Fruit fly (Drosophila melanogaster): ENCODE data around the gene GCC185.

GCC185 gene

DNA sequence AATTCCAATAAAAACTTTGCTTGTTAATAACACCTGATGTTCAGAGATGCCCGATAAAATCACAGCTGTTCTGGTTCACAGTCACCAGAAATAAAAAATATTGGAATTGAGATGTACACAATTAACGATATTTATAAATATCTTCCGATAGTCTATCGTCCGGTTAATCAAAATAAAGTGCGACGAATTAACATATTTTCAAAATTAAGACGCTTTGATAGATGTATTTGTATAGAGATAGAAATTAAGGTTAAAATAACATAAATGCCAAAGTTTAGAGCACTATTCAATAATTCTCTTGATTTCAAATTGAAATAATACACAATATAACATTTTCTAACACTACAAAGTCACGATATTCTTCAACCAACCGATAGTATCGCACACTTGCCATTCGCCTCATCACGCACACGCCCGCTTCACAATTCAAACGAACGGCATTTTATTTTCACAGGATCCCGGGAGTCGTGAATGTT is 47.8 kb upstream of the GCC185 start, which contains the start of the genes CG3281 and aurA (continued):
- peak; percentile 95 for TF ChIP-seq row (GFP tag; IDR thresholded peaks at IDR 0.05)
- no peak for TF ChIP-seq CG10431 (GFP tag; optimal IDR thresholded peaks at IDR 0.05)
- TF ChIP-seq Chrac-16 (GFP tag; optimal IDR thresholded peaks at IDR 0.05): peak; percentile 83
- TF ChIP-seq Dref (GFP tag; IDR thresholded peaks at IDR 0.05): peak; percentile 47
- TF ChIP-seq Blimp-1 (GFP tag; optimal IDR thresholded peaks at IDR 0.05): no peak
- peak; percentile 60 for TF ChIP-seq CG13123 (GFP tag; optimal IDR thresholded peaks at IDR 0.05)
- peak; percentile 59; the same call in 1 of the 3 replicates for TF ChIP-seq CG7357 (GFP tag; IDR thresholded peaks at IDR 0.05)
- no peak for TF ChIP-seq onecut (GFP tag; IDR thresholded peaks at IDR 0.05)
- TF ChIP-seq Opbp (GFP tag; IDR thresholded peaks at IDR 0.05; ENCODE audit: partially characterized antibody): peak; percentile 92
- peak; percentile 7 for TF ChIP-seq MTF-1 (GFP tag; optimal IDR thresholded peaks at IDR 0.05; ENCODE audit: borderline replicate concordance)
- no peak for TF ChIP-seq ro (GFP tag; IDR thresholded peaks at IDR 0.05)
- TF ChIP-seq CG11560 (tag; IDR thresholded peaks at IDR 0.05): peak; percentile 27; the same call in 1 of the 3 replicates
- peak; percentile 36 for TF ChIP-seq Mes4 (GFP tag; optimal IDR thresholded peaks at IDR 0.05)
- TF ChIP-seq ftz-f1 (GFP tag; optimal IDR thresholded peaks at IDR 0.05): no peak
- no peak for TF ChIP-seq fd64A (GFP tag; optimal IDR thresholded peaks at IDR 0.05)
- TF ChIP-seq h (optimal IDR thresholded peaks at IDR 0.05): no peak
- no peak for TF ChIP-seq zf30C (GFP tag; optimal IDR thresholded peaks at IDR 0.05)
- no peak for TF ChIP-seq NK7.1 (GFP tag; optimal IDR thresholded peaks at IDR 0.05)
- TF ChIP-seq gt (GFP tag; IDR thresholded peaks at IDR 0.05): no peak
- peak in 1 of 2 experiments; percentile 33 for TF ChIP-seq insv (GFP tag; optimal IDR thresholded peaks at IDR 0.05)
- TF ChIP-seq da (GFP tag; optimal IDR thresholded peaks at IDR 0.05): no peak
- peak; percentile 86 for TF ChIP-seq CG8290 (GFP tag; optimal IDR thresholded peaks at IDR 0.05)
- peak; percentile 50 to 72 for TF ChIP-seq CG8290 (tag; optimal IDR thresholded peaks at IDR 0.05)
- no peak for TF ChIP-seq Doc2 (GFP tag; IDR thresholded peaks at IDR 0.05)
- TF ChIP-seq NFAT (GFP tag; IDR thresholded peaks at IDR 0.05): peak; percentile 4; the same call in 1 of the 2 replicates
- peak; percentile 50 for TF ChIP-seq her (GFP tag; optimal IDR thresholded peaks at IDR 0.05)
- TF ChIP-seq stc (GFP tag; IDR thresholded peaks at IDR 0.05): no peak
- peak; percentile 87 for TF ChIP-seq CG17361 (GFP tag; IDR thresholded peaks at IDR 0.05)
- peak; percentile 39 for TF ChIP-seq Vsx1 (GFP tag; optimal IDR thresholded peaks at IDR 0.05)
- TF ChIP-seq CG11093 (GFP tag; IDR thresholded peaks at IDR 0.05): no peak
- TF ChIP-seq CG12155 (GFP tag; optimal IDR thresholded peaks at IDR 0.05): peak; percentile 76
- TF ChIP-seq prd (optimal IDR thresholded peaks at IDR 0.05): no peak
- peak; percentile 74 for TF ChIP-seq prd (GFP tag; IDR thresholded peaks at IDR 0.05)
- no peak for TF ChIP-seq gsb (GFP tag; IDR thresholded peaks at IDR 0.05)
- TF ChIP-seq CG2678 (tag; optimal IDR thresholded peaks at IDR 0.05): peak; percentile 76
- no peak; the same call in 1 of the 3 replicates for TF ChIP-seq CG34422 (GFP tag; IDR thresholded peaks at IDR 0.05)
- TF ChIP-seq Hand (GFP tag; optimal IDR thresholded peaks at IDR 0.05): no peak
- peak; percentile 84 for TF ChIP-seq CG42726 (GFP tag; IDR thresholded peaks at IDR 0.05; ENCODE audit: partially characterized antibody)
- TF ChIP-seq CG5180 (GFP tag; optimal IDR thresholded peaks at IDR 0.05): no peak
- TF ChIP-seq dm (GFP tag; optimal IDR thresholded peaks at IDR 0.05): peak; percentile 49
- TF ChIP-seq B-H2 (GFP tag; optimal IDR thresholded peaks at IDR 0.05): peak; percentile 58
- TF ChIP-seq danr (GFP tag; IDR thresholded peaks at IDR 0.05): no peak
- TF ChIP-seq fd96Cb (tag; optimal IDR thresholded peaks at IDR 0.05): peak; percentile 24
- no peak for TF ChIP-seq sima (GFP tag; optimal IDR thresholded peaks at IDR 0.05)
- TF ChIP-seq salm (tag; optimal IDR thresholded peaks at IDR 0.05): peak; percentile 15
- peak; percentile 65 for TF ChIP-seq kni (GFP tag; optimal IDR thresholded peaks at IDR 0.05)
- peak; percentile 46; the same call in 1 of the 2 replicates for TF ChIP-seq CG11085 (GFP tag; IDR thresholded peaks at IDR 0.05)
- no peak for TF ChIP-seq sc (optimal IDR thresholded peaks at IDR 0.05)
- no peak for TF ChIP-seq sc (GFP tag; optimal IDR thresholded peaks at IDR 0.05)
- peak; percentile 39 for TF ChIP-seq fd3F (GFP tag; optimal IDR thresholded peaks at IDR 0.05)
- peak; percentile 73 for TF ChIP-seq emc (GFP tag; optimal IDR thresholded peaks at IDR 0.05)
- TF ChIP-seq CG12236 (GFP tag; optimal IDR thresholded peaks at IDR 0.05): peak; percentile 20
- peak; percentile 72 for TF ChIP-seq Antp (GFP tag; optimal IDR thresholded peaks at IDR 0.05)

All from whole organism, embryonic.